Fruit fly (Drosophila melanogaster) whole organism: ENCODE data around the gene CG5984.

Source experiments
- CG8478 ChIP-seq: fragments of >200 bp; optimal IDR thresholded peaks from 2 replicates; lab custom pipeline; 2018; ENCODE audit warnings: inconsistent platforms
- Dll ChIP-seq: fragments of >200 bp; optimal IDR thresholded peaks from 2 replicates; lab custom pipeline; 2017
- EcR ChIP-seq, 2 experiments: fragments of >200 bp; optimal IDR thresholded peaks; 2 replicates each; lab custom pipeline; 2017; ENCODE audit warnings: missing biosample characterization in 2 of 2, missing genetic modification characterization in 2 of 2, missing genetic modification reagents in 2 of 2
- pan ChIP-seq: fragments of >200 bp; optimal IDR thresholded peaks from 2 replicates; lab custom pipeline; 2017
- psq ChIP-seq: fragments of >200 bp; optimal IDR thresholded peaks from 2 replicates; lab custom pipeline; 2017
- usp ChIP-seq: fragments of >200 bp; optimal IDR thresholded peaks from 2 replicates; lab custom pipeline; 2017; ENCODE audit warnings: missing biosample characterization, missing genetic modification characterization, mixed read lengths

The CG5984 gene

dm6 chr3R:27226080-27226648, 21.6 kb downstream of the CG5984 start:
- TF ChIP-seq EcR (GFP tag; optimal IDR thresholded peaks at IDR 0.05; lab: Kevin White, UChicago) (no peak), usp (no peak), Dll (no peak), psq (lab: Kevin White, UChicago) (no peak), CG8478 (no peak), pan (lab: Kevin White, UChicago) (no peak)

dm6 chr3R:27225490-27225889, 22.3 kb downstream of the CG5984 start:
- no peak for TF ChIP-seq CG8478
- no peak for TF ChIP-seq psq (lab: Kevin White, UChicago)
- peak; percentile 1 for TF ChIP-seq Dll
- no peak for TF ChIP-seq usp

- TF ChIP-seq CG8478, result no peak
- no peak for TF ChIP-seq EcR (GFP tag; optimal IDR thresholded peaks at IDR 0.05; lab: Kevin White, UChicago)
- TF ChIP-seq Dll, result no peak
- TF ChIP-seq pan (lab: Kevin White, UChicago), result no peak
- no peak for TF ChIP-seq usp
- no peak for TF ChIP-seq psq (lab: Kevin White, UChicago)
These were observed 23.1 kb downstream of the CG5984 start for dm6 chr3R:27224727-27225126.

DNA sequence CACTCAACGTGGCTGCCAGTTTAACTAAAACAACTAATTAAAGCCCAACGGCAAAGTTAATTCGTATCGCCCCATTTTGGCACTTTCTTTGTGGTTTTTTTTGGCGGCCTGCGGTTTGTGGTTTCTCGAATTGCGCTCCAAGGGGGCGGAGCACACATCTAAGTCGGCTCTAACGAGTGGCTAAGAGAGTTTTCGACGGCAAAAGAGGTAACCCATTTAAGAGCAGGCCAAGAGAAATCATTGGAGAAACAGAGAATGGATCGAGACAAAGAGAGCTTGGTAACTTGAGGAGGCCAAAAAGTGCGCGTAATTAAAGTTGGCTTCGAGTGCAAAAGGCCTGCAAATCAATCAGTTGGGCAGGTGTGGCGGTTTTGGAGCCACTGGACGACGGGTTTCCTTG, 24.8 kb downstream of the CG5984 start:
- no peak for TF ChIP-seq psq (lab: Kevin White, UChicago)
- no peak for TF ChIP-seq CG8478
- TF ChIP-seq pan (lab: Kevin White, UChicago), result no peak
- TF ChIP-seq usp, result no peak

- TF ChIP-seq Dll, result no peak
- TF ChIP-seq usp, result no peak
- TF ChIP-seq CG8478, result no peak
- no peak for TF ChIP-seq psq (lab: Kevin White, UChicago)
- TF ChIP-seq pan (lab: Kevin White, UChicago), result no peak
- no peak for TF ChIP-seq EcR (GFP tag; optimal IDR thresholded peaks at IDR 0.05; lab: Kevin White, UChicago)
These were observed 25.6 kb downstream of the CG5984 start for dm6 chr3R:27222013-27222673.

DNA sequence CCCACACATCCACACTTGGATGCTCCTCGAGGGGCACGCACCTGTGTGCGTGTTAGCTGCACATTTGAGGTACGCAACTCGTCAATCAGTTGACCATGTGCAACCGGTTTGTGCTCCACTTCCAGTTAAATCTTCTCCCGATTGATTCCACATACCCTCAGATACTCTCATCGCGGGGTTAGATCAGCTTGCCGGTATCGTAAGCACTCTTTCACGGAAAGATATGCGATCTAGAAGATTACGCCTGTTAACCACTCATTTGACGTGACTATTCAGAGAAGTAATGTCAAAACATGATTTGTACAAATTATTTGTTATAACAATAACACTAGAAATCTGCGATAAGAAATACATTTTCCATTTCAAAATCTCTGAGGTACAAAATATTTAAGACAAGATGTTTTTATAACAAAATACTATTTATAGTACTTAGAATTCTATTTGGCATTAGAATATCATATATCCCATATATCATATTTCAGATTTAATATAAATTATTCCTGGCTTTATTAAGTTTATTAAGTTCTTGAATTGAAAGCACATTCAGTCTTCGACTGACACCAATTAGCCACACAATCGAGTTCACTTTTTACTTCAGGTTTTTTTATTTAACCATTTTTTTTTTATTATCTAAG, 26.8 kb downstream of the CG5984 start:
- no peak for TF ChIP-seq pan (lab: Kevin White, UChicago)
- TF ChIP-seq psq (lab: Kevin White, UChicago), result no peak
- no peak for TF ChIP-seq Dll
- no peak for TF ChIP-seq usp
- TF ChIP-seq CG8478, result no peak
- no peak for TF ChIP-seq EcR (GFP tag; optimal IDR thresholded peaks at IDR 0.05; lab: Kevin White, UChicago)

dm6 chr3R:27218814-27219213, 29.0 kb downstream of the CG5984 start:
- TF ChIP-seq pan (lab: Kevin White, UChicago) (no peak), usp (no peak), CG8478 (no peak), Dll (no peak), EcR (GFP tag; optimal IDR thresholded peaks at IDR 0.05; lab: Kevin White, UChicago) (no peak), psq (lab: Kevin White, UChicago) (no peak)

DNA sequence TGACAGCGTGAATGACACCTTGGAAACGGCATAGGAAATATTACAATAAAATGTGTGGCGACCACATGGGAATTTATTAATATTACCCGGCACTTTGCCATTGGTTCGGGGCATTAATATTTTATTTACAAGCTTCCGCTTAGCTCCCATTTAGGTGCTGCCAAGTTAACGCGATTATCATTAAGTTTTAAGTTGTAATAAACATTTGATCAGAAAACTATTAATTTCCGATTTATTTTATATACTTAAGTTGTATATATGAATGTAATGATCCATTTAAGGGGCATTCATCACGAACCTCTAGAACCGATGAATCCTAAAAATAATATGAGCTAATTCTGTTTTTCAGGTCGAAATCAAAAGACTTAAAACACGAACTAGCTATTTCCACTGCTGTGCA, 29.5 kb downstream of the CG5984 start:
- TF ChIP-seq usp (no peak), psq (lab: Kevin White, UChicago) (no peak), EcR (GFP tag; optimal IDR thresholded peaks at IDR 0.05; lab: Kevin White, UChicago) (no peak), pan (lab: Kevin White, UChicago) (no peak), Dll (no peak), CG8478 (no peak)

DNA sequence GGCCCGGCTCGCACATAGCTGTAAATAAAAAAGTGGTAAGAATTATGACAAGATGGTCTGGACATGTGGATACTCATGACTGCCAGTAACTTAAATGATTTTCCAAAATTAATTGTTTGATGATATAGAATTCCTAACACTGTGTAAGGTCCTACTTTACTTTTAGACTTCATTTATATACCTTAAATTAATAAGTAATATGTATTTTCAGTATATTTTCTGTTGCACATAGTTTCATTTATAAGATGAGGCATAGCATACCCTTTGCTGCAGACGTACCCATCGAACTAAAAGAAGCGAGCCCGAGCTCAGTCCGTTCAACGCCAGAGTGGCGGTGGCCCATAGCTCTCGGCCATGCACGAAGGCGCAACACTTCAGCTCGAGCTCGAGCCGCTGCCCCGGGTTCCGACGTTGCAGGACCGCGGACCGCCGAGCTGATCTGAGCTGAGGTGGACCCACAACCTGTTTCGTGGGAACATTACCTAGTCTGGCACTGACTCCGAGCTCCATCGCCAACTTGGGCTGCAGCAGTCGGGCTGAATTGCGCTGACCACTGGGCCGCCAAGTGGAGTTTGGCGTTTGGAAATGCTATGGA, 30.2 kb downstream of the CG5984 start:
- peak; percentile 86 for TF ChIP-seq pan (lab: Kevin White, UChicago)
- no peak for TF ChIP-seq CG8478

- TF ChIP-seq usp, result no peak
- TF ChIP-seq Dll, result no peak
- TF ChIP-seq CG8478, result no peak
- no peak for TF ChIP-seq psq (lab: Kevin White, UChicago)
These were observed 32.8 kb downstream of the CG5984 start for dm6 chr3R:27214949-27215348.

DNA sequence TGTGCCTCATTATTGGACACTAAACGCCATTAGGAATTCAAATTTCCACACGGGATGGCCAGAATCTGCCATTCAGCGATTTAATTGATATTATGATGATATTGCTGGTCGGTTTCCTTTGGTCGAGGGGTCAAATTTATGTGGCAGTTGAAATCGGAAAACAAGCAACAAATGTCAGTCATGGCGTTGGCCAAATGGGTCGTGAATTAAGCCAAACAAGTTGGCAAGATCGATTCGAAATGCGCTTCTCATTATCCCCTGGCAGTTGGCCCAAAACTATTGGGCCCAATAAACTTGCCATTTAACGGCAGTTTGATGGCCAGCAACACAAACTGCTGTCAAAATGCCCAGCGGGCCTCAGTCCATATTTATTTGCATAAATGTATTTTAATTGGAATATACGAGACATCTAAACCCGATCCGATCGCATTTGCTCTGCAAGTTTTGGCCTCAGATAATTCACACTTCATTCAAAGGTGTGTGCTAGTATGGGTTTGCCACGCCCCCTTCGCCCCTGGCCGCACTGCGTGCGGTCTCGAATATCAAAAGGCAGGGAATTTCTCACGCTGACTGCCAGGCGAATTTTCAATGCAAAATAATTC, 34.7 kb downstream of the CG5984 start:
- TF ChIP-seq pan (lab: Kevin White, UChicago), result no peak
- TF ChIP-seq Dll, result no peak
- no peak for TF ChIP-seq CG8478
- no peak for TF ChIP-seq usp
- no peak for TF ChIP-seq EcR (GFP tag; optimal IDR thresholded peaks at IDR 0.05; lab: Kevin White, UChicago)
- no peak for TF ChIP-seq psq (lab: Kevin White, UChicago)

- TF ChIP-seq pan (lab: Kevin White, UChicago) (no peak), CG8478 (no peak), EcR (GFP tag; optimal IDR thresholded peaks at IDR 0.05; lab: Kevin White, UChicago) (no peak), Dll (no peak), psq (lab: Kevin White, UChicago) (no peak), usp (no peak)
These were observed 38.1 kb downstream of the CG5984 start for dm6 chr3R:27209561-27210275.
